Worm (Caenorhabditis elegans): ENCODE results near the gene nurf-1.

nurf-1 gene

DNA sequence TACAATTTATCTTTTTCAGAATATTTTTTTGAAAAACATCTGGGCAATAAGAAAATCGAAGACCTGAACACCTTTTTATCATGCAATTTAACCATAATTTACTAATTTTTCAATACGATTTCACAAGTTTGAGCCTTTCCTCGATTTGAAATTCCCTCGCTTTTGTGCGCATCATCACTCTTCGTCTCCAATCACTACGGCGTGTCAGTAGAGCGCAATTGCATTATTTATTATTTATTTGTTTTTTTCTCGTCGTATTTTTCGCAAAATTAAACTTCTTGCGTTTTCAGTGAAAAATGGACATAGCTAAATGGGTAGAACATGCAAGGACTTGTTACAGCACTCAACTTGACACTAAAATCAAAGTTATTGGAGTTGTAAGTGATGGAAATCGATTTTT is 50.6 kb downstream of the nurf-1 start, which contains the start of gene smg-8:
Gene smg-8, plus strand, starts transcription at position 266 of the 400 bp plus-strand sequence.
- TF ChIP-seq nhr-84 (tag; optimal IDR thresholded peaks at IDR 0.05) (no peak), sptf-1 (tag; optimal IDR thresholded peaks at IDR 0.05) (no peak), jun-1 (tag; optimal IDR thresholded peaks at IDR 0.05) (peak; percentile 71), elt-2 (tag; optimal IDR thresholded peaks at IDR 0.05) (peak; percentile 28), aly-2 (tag; optimal IDR thresholded peaks at IDR 0.05) (no peak), ceh-82 (tag; optimal IDR thresholded peaks at IDR 0.05) (peak; percentile 47 to 89 (median 70)), fos-1 (tag; optimal IDR thresholded peaks at IDR 0.05) (peak; percentile 83), nhr-47 (tag; optimal IDR thresholded peaks at IDR 0.05) (peak; percentile 89), lir-3 (tag; optimal IDR thresholded peaks at IDR 0.05; ENCODE audit: poor library complexity) (peak; percentile 18), lin-39 (tag; optimal IDR thresholded peaks at IDR 0.05) (peak; percentile 15), nhr-20 (tag; optimal IDR thresholded peaks at IDR 0.05) (peak; percentile 78), nhr-85 (tag) (peak; percentile 76), nhr-71 (tag; optimal IDR thresholded peaks at IDR 0.05) (no peak), sup-37 (GFP tag; optimal IDR thresholded peaks at IDR 0.05) (no peak), F16B12.6 (tag; optimal IDR thresholded peaks at IDR 0.05) (peak; percentile 71), nhr-90 (tag; optimal IDR thresholded peaks at IDR 0.05; ENCODE audit: poor library complexity) (peak; percentile 77), ceh-63 (GFP tag; optimal IDR thresholded peaks at IDR 0.05) (no peak), C04F5.9 (tag; optimal IDR thresholded peaks at IDR 0.05) (peak; percentile 39), dpl-1 (GFP tag; optimal IDR thresholded peaks at IDR 0.05) (peak; percentile 98 to 99 (median 98)), unc-86 (tag; optimal IDR thresholded peaks at IDR 0.05) (peak; percentile 65), snpc-4 (tag; optimal IDR thresholded peaks at IDR 0.05) (peak; percentile 56), swsn-7 (tag; optimal IDR thresholded peaks at IDR 0.05) (peak; percentile 80), lin-15B (tag; optimal IDR thresholded peaks at IDR 0.05) (peak; percentile 79), ceh-88 (GFP tag; IDR thresholded peaks at IDR 0.05) (no peak; the same call in 1 of the 2 replicates), zip-4 (GFP tag; optimal IDR thresholded peaks at IDR 0.05) (peak; percentile 20), efl-1 (optimal IDR thresholded peaks at IDR 0.05) (peak; percentile 98 to 100), efl-1 (GFP tag; optimal IDR thresholded peaks at IDR 0.05 in 1 of 2) (peak; percentile 98 to 100), snu-23 (GFP tag; optimal IDR thresholded peaks at IDR 0.05) (peak; percentile 85), ztf-4 (tag; optimal IDR thresholded peaks at IDR 0.05) (peak; percentile 17), vab-15 (tag; optimal IDR thresholded peaks at IDR 0.05) (no peak), xbp-1 (tag; optimal IDR thresholded peaks at IDR 0.05) (peak; percentile 75), mep-1 (tag; optimal IDR thresholded peaks at IDR 0.05) (peak; percentile 78), mef-2 (tag; optimal IDR thresholded peaks at IDR 0.05) (peak; percentile 20), unc-130 (tag; optimal IDR thresholded peaks at IDR 0.05) (peak; percentile 67), nhr-11 (tag; optimal IDR thresholded peaks at IDR 0.05) (peak; percentile 50), ceh-90 (tag; optimal IDR thresholded peaks at IDR 0.05) (no peak), isw-1 (GFP tag; IDR thresholded peaks at IDR 0.05) (peak; percentile 68), nhr-76 (tag; optimal IDR thresholded peaks at IDR 0.05) (no peak), tbx-2 (tag; optimal IDR thresholded peaks at IDR 0.05) (peak; percentile 81), ama-1 (optimal IDR thresholded peaks at IDR 0.05) (no peak), mab-9 (GFP tag; IDR thresholded peaks at IDR 0.05) (no peak), egl-13 (tag; optimal IDR thresholded peaks at IDR 0.05) (peak; percentile 73), hlh-4 (tag; optimal IDR thresholded peaks at IDR 0.05) (no peak), nhr-77 (tag; optimal IDR thresholded peaks at IDR 0.05) (peak; percentile 93), pax-3 (tag; optimal IDR thresholded peaks at IDR 0.05) (no peak), nhr-19 (GFP tag; conservative IDR thresholded peaks at IDR 0.05) (peak; percentile 73), lsy-2 (tag; optimal IDR thresholded peaks at IDR 0.05) (peak; percentile 84 to 93), fkh-8 (tag; optimal IDR thresholded peaks at IDR 0.05) (peak; percentile 67), lin-35 (GFP tag; optimal IDR thresholded peaks at IDR 0.05) (peak; percentile 99), blmp-1 (tag; optimal IDR thresholded peaks at IDR 0.05) (peak; percentile 59), pqm-1 (tag; optimal IDR thresholded peaks at IDR 0.05) (no peak), elt-3 (tag; optimal IDR thresholded peaks at IDR 0.05) (peak in 2 of 6 experiments; percentile 31 to 33), C16A3.4 (tag; optimal IDR thresholded peaks at IDR 0.05) (peak; percentile 87), fkh-10 (GFP tag; optimal IDR thresholded peaks at IDR 0.05) (peak; percentile 31), irx-1 (tag; optimal IDR thresholded peaks at IDR 0.05) (peak; percentile 20)

Data from whole organism, L1 larva.